Fruit fly (Drosophila melanogaster) whole organism, prepupa: ENCODE data around the gene Tpr2.

Experiments used
- Blimp-1 ChIP-seq: fragments of 200-800 bp; sonication (Bioruptor generic); optimal IDR thresholded peaks from 3 replicates; lab custom pipeline; 2017; ENCODE audit warnings: missing biosample characterization, missing genetic modification characterization, mild to moderate bottlenecking, moderate library complexity, missing genetic modification reagents
- CG10669 ChIP-seq: fragments of 200-800 bp; sonication (Bioruptor generic); optimal IDR thresholded peaks from 3 replicates; lab custom pipeline; 2018; ENCODE audit warnings: missing biosample characterization, mild to moderate bottlenecking, missing genetic modification characterization, moderate library complexity
- CG11294 ChIP-seq: fragments of 200-800 bp; sonication (Bioruptor generic); IDR thresholded peaks from 2 replicates; pipeline ENCODE4 v1.3.6; 2022; ENCODE audit warnings: missing biosample characterization, missing genetic modification characterization
- CG11762 ChIP-seq: fragments of 200-800 bp; sonication (Bioruptor generic); optimal IDR thresholded peaks from 3 replicates; lab custom pipeline; 2016; ENCODE audit warnings: missing biosample characterization, missing genetic modification characterization; ENCODE audit not compliant: insufficient read depth
- CG11902 ChIP-seq: fragments of 200-800 bp; sonication (Bioruptor generic); optimal IDR thresholded peaks from 3 replicates; lab custom pipeline; 2016; ENCODE audit warnings: missing biosample characterization, missing genetic modification characterization
- CG15336 ChIP-seq: fragments of 200-800 bp; sonication (Bioruptor generic); IDR thresholded peaks from 2 replicates; pipeline ENCODE4 v1.3.6; 2022; ENCODE audit warnings: missing biosample characterization, missing genetic modification characterization
- CG1621 ChIP-seq: fragments of 200-800 bp; sonication (Bioruptor generic); optimal IDR thresholded peaks from 3 replicates; lab custom pipeline; 2018; ENCODE audit warnings: missing biosample characterization, mild to moderate bottlenecking, missing genetic modification characterization
- CG16779 ChIP-seq: fragments of 200-800 bp; sonication (Bioruptor generic); optimal IDR thresholded peaks from 3 replicates; lab custom pipeline; 2017; ENCODE audit warnings: missing biosample characterization, mild to moderate bottlenecking, missing genetic modification characterization
- CG31627 ChIP-seq: fragments of 200-800 bp; sonication (Bioruptor generic); optimal IDR thresholded peaks from 3 replicates; lab custom pipeline; 2016; ENCODE audit warnings: missing biosample characterization, missing genetic modification characterization
- CG32006 ChIP-seq: fragments of 200-800 bp; sonication (Bioruptor generic); optimal IDR thresholded peaks from 3 replicates; lab custom pipeline; 2017; ENCODE audit warnings: missing biosample characterization, mild to moderate bottlenecking, missing genetic modification characterization
- CG34406 ChIP-seq: fragments of 200-800 bp; sonication (Bioruptor generic); optimal IDR thresholded peaks from 3 replicates; lab custom pipeline; 2016; ENCODE audit warnings: missing biosample characterization, missing genetic modification characterization
- CG3919 ChIP-seq: fragments of 200-800 bp; sonication (Bioruptor generic); optimal IDR thresholded peaks from 3 replicates; lab custom pipeline; 2016; ENCODE audit warnings: missing biosample characterization, missing genetic modification characterization
- CG4318 ChIP-seq: fragments of 200-800 bp; sonication (Bioruptor generic); optimal IDR thresholded peaks from 3 replicates; lab custom pipeline; 2017; ENCODE audit warnings: missing biosample characterization, mild to moderate bottlenecking, missing genetic modification characterization
- CG6163 ChIP-seq: fragments of 200-800 bp; sonication (Bioruptor generic); IDR thresholded peaks from 3 replicates; pipeline ENCODE4 v1.3.6; 2022; ENCODE audit warnings: missing biosample characterization, missing genetic modification characterization
- CG6276 ChIP-seq: fragments of 200-800 bp; sonication (Bioruptor generic); optimal IDR thresholded peaks from 2 replicates; lab custom pipeline; 2017; ENCODE audit warnings: missing biosample characterization, mild to moderate bottlenecking, missing genetic modification characterization
- CG6808 ChIP-seq: fragments of 200-800 bp; sonication (Bioruptor generic); optimal IDR thresholded peaks from 3 replicates; lab custom pipeline; 2017; ENCODE audit warnings: missing biosample characterization, missing genetic modification characterization, mild to moderate bottlenecking, moderate library complexity, missing genetic modification reagents
- CG7368 ChIP-seq: fragments of 200-800 bp; sonication (Bioruptor generic); optimal IDR thresholded peaks from 3 replicates; lab custom pipeline; 2016; ENCODE audit warnings: missing biosample characterization, missing genetic modification characterization
- CG8119 ChIP-seq: fragments of 200-800 bp; sonication (Bioruptor generic); IDR thresholded peaks from 3 replicates; pipeline ENCODE4 v1.3.6; 2022; ENCODE audit warnings: missing biosample characterization, missing genetic modification characterization
- CG8632 ChIP-seq: fragments of 200-800 bp; sonication (Bioruptor generic); optimal IDR thresholded peaks from 3 replicates; lab custom pipeline; 2016; ENCODE audit warnings: missing biosample characterization, missing genetic modification characterization
- CG9139 ChIP-seq: fragments of 200-800 bp; sonication (Bioruptor generic); optimal IDR thresholded peaks from 3 replicates; lab custom pipeline; 2017; ENCODE audit warnings: missing biosample characterization, mild to moderate bottlenecking, missing genetic modification characterization
- Eip75B ChIP-seq: fragments of 200-800 bp; sonication (Bioruptor generic); optimal IDR thresholded peaks from 3 replicates; lab custom pipeline; 2016; ENCODE audit warnings: missing biosample characterization, missing genetic modification characterization
- Eip93F ChIP-seq: fragments of 200-800 bp; sonication (Bioruptor generic); optimal IDR thresholded peaks from 2 replicates; lab custom pipeline; 2016; ENCODE audit warnings: missing biosample characterization, mild to moderate bottlenecking, missing genetic modification characterization
- Ets21C ChIP-seq: fragments of 200-800 bp; sonication (Bioruptor generic); optimal IDR thresholded peaks from 3 replicates; lab custom pipeline; 2016; ENCODE audit warnings: missing biosample characterization, missing genetic modification characterization
- Ets96B ChIP-seq: fragments of 200-800 bp; optimal IDR thresholded peaks from 2 replicates; lab custom pipeline; 2019; ENCODE audit warnings: missing biosample characterization, mild to moderate bottlenecking, missing genetic modification characterization, moderate library complexity
- Gug ChIP-seq: fragments of 200-800 bp; sonication (Bioruptor generic); IDR thresholded peaks from 2 replicates; pipeline ENCODE4 v1.3.6; 2022; ENCODE audit warnings: missing biosample characterization, missing genetic modification characterization
- Hr38 ChIP-seq: sonication (Bioruptor generic); optimal IDR thresholded peaks from 2 replicates; lab custom pipeline; 2016; ENCODE audit warnings: missing biosample characterization, missing genetic modification characterization
- Hr39 ChIP-seq: fragments of 200-800 bp; sonication (Bioruptor generic); optimal IDR thresholded peaks from 2 replicates; lab custom pipeline; 2016; ENCODE audit warnings: missing biosample characterization, missing genetic modification characterization
- Lpt ChIP-seq: fragments of 200-800 bp; sonication (Bioruptor generic); optimal IDR thresholded peaks from 3 replicates; lab custom pipeline; 2016; ENCODE audit warnings: missing biosample characterization, missing genetic modification characterization
- Met ChIP-seq: fragments of 200-800 bp; sonication (Bioruptor generic); optimal IDR thresholded peaks from 3 replicates; lab custom pipeline; 2016; ENCODE audit warnings: missing biosample characterization, missing genetic modification characterization
- OdsH ChIP-seq: fragments of 200-800 bp; sonication (Bioruptor generic); optimal IDR thresholded peaks from 3 replicates; lab custom pipeline; 2016; ENCODE audit warnings: missing biosample characterization, missing genetic modification characterization
- Smox ChIP-seq: fragments of 200-800 bp; sonication (Bioruptor generic); optimal IDR thresholded peaks from 3 replicates; lab custom pipeline; 2016; ENCODE audit warnings: missing biosample characterization, missing genetic modification characterization
- Sox102F ChIP-seq: fragments of 200-800 bp; sonication (Bioruptor generic); optimal IDR thresholded peaks from 2 replicates; lab custom pipeline; 2016; ENCODE audit warnings: missing biosample characterization, mild to moderate bottlenecking, missing genetic modification characterization
- Sox15 ChIP-seq: fragments of 200-800 bp; sonication (Bioruptor generic); optimal IDR thresholded peaks from 3 replicates; lab custom pipeline; 2016; ENCODE audit warnings: missing biosample characterization, missing genetic modification characterization
- achi ChIP-seq: fragments of 200-800 bp; sonication (Bioruptor generic); optimal IDR thresholded peaks from 3 replicates; lab custom pipeline; 2016; ENCODE audit warnings: missing biosample characterization, missing genetic modification characterization
- dac ChIP-seq: fragments of 200-800 bp; sonication (Bioruptor generic); optimal IDR thresholded peaks from 2 replicates; lab custom pipeline; 2017; ENCODE audit warnings: missing biosample characterization, mild to moderate bottlenecking, missing genetic modification characterization
- dsx ChIP-seq: fragments of 200-800 bp; optimal IDR thresholded peaks from 3 replicates; lab custom pipeline; 2019; ENCODE audit warnings: missing biosample characterization, mild to moderate bottlenecking, missing genetic modification characterization, moderate library complexity; ENCODE audit not compliant: poor library complexity, severe bottlenecking
- eg ChIP-seq: fragments of 200-800 bp; sonication (Bioruptor generic); IDR thresholded peaks from 3 replicates; pipeline ENCODE4 v1.3.6; 2022; ENCODE audit warnings: missing biosample characterization, missing genetic modification characterization
- esn ChIP-seq: fragments of 200-800 bp; sonication (Bioruptor generic); optimal IDR thresholded peaks from 2 replicates; lab custom pipeline; 2016; ENCODE audit warnings: missing biosample characterization, mild to moderate bottlenecking, missing genetic modification characterization, moderate library complexity
- fd85E ChIP-seq: fragments of 200-800 bp; sonication (Bioruptor generic); optimal IDR thresholded peaks from 3 replicates; lab custom pipeline; 2016; ENCODE audit warnings: missing biosample characterization, missing genetic modification characterization
- fkh ChIP-seq: fragments of 200-800 bp; sonication (Bioruptor generic); optimal IDR thresholded peaks from 3 replicates; lab custom pipeline; 2017; ENCODE audit warnings: missing biosample characterization, mild to moderate bottlenecking, missing genetic modification characterization, moderate library complexity
- lz ChIP-seq: fragments of 200-800 bp; sonication (Bioruptor generic); optimal IDR thresholded peaks from 3 replicates; lab custom pipeline; 2016; ENCODE audit warnings: missing biosample characterization, missing genetic modification characterization
- net ChIP-seq: fragments of 200-800 bp; sonication (Bioruptor generic); optimal IDR thresholded peaks from 3 replicates; lab custom pipeline; 2016; ENCODE audit warnings: missing biosample characterization, missing genetic modification characterization
- pdm3 ChIP-seq: fragments of 200-800 bp; sonication (Bioruptor generic); optimal IDR thresholded peaks from 3 replicates; lab custom pipeline; 2016; ENCODE audit warnings: missing biosample characterization, missing genetic modification characterization
- svp ChIP-seq: fragments of 200-800 bp; sonication (Bioruptor generic); peaks from one replicate; lab custom pipeline; 2016; ENCODE audit warnings: missing biosample characterization, missing genetic modification characterization

Gene Tpr2

dm6 chr2L:16542997-16543593 is 51.8 kb downstream of the Tpr2 start (continued):
- TF ChIP-seq CG11762 (GFP tag; lab: Kevin White, UChicago) (peak; percentile 55), CG11902 (GFP tag; lab: Kevin White, UChicago) (no peak), achi (GFP tag; lab: Kevin White, UChicago) (peak; percentile 73), CG1621 (tag; lab: Kevin White, UChicago) (peak; percentile 68), Sox15 (peak; percentile 22), CG7368 (peak; percentile 65), Eip75B (GFP tag; lab: Kevin White, UChicago) (peak; percentile 81), Met (GFP tag; lab: Kevin White, UChicago) (peak; percentile 89), Sox102F (GFP tag; lab: Kevin White, UChicago) (peak; percentile 74), Eip93F (no peak), CG15336 (GFP tag; lab: Robert Waterston, UW) (no peak), net (GFP tag; lab: Kevin White, UChicago) (peak; percentile 75), fd85E (peak; percentile 74), svp (GFP tag; lab: Kevin White, UChicago) (no peak), CG6276 (peak; percentile 18), CG3919 (GFP tag; lab: Kevin White, UChicago) (no peak), Ets21C (GFP tag; lab: Kevin White, UChicago) (peak; percentile 62), Smox (GFP tag; lab: Kevin White, UChicago) (peak; percentile 66)

DNA sequence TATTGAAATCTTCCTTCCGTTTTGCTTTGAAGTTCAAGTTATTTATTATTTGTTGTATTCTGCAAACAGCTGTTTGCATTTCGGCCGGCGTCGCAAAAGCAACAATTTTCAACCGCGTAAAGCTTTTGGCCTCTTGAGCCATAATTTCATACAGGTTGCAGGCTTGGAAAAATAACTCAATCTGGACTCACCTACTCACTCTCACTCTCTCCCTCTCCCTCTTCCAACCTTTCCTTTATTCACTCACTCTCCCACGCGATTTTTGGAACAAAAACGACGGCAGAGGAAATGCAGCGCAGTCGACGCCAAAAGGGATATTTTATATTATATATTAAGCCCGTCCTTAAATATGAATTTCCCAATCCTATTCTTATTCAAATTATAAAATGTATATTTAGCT is 52.6 kb downstream of the Tpr2 start:
- no peak for TF ChIP-seq Ets96B
- no peak for TF ChIP-seq achi (GFP tag; lab: Kevin White, UChicago)
- TF ChIP-seq CG1621 (tag; lab: Kevin White, UChicago): no peak
- TF ChIP-seq Sox102F (GFP tag; lab: Kevin White, UChicago): no peak
- TF ChIP-seq, all 60 proteins: peak for 0

DNA sequence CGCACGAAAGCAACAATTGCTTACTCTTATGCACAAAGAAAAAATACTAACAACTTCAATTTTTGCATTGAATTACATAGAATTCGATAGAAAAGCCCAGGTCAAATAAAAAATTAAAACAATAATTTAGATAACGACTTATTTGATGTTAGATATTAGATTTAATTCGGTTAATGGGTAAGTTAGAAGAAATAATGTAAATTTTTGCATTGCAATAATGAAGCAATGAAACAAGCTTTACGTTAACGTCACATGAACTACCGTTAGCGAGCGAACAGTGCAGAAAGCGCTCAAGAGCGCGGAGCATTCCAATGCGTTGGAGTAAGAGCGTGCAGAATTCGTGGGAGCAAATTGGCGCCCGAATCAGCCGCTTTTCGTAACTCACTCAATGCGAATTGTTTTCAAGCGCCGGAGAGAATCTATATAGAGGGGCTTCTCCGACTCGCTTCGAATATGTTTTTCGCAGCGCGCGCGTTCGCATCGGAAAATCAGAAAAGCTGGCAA is 53.3 kb downstream of the Tpr2 start, which contains the start of gene mtgo:
Gene mtgo, plus strand, starts transcription at position 454 of the 504 bp plus-strand sequence.
- TF ChIP-seq achi (GFP tag; lab: Kevin White, UChicago): peak; percentile 42
- TF ChIP-seq Gug (GFP tag; lab: Robert Waterston, UW): peak; percentile 78
- peak; percentile 1 for TF ChIP-seq CG16779 (tag; lab: Kevin White, UChicago)
- TF ChIP-seq svp (GFP tag; lab: Kevin White, UChicago): peak; percentile 18
- TF ChIP-seq CG11294: peak; percentile 69
- peak; percentile 25 for TF ChIP-seq CG34406 (GFP tag; lab: Kevin White, UChicago)
- TF ChIP-seq CG9139 (GFP tag; lab: Kevin White, UChicago): no peak
- peak; percentile 56; the same call in 1 of the 3 replicates for TF ChIP-seq CG6163 (GFP tag; lab: Robert Waterston, UW)
- peak; percentile 48 for TF ChIP-seq Eip75B (GFP tag; lab: Kevin White, UChicago)
- peak; percentile 24 for TF ChIP-seq dac (GFP tag; lab: Kevin White, UChicago)
- TF ChIP-seq CG6276: peak; percentile 85
- no peak for TF ChIP-seq Hr38 (GFP tag; lab: Kevin White, UChicago)
- TF ChIP-seq fd85E: peak; percentile 23
- peak; percentile 72 for TF ChIP-seq CG8119 (GFP tag; lab: Robert Waterston, UW)
- peak; percentile 28 for TF ChIP-seq CG8632 (GFP tag; lab: Kevin White, UChicago)
- TF ChIP-seq CG6808: peak; percentile 63
- TF ChIP-seq CG32006 (GFP tag; lab: Kevin White, UChicago): peak; percentile 83
- TF ChIP-seq Hr39 (GFP tag; lab: Kevin White, UChicago): peak; percentile 3
- peak; percentile 14 for TF ChIP-seq lz (GFP tag; lab: Kevin White, UChicago)
- TF ChIP-seq fkh (GFP tag; lab: Kevin White, UChicago): no peak
- peak; percentile 75 for TF ChIP-seq CG11762 (GFP tag; lab: Kevin White, UChicago)
- peak; percentile 21 for TF ChIP-seq CG31627 (GFP tag; lab: Kevin White, UChicago)
- TF ChIP-seq Lpt (GFP tag; lab: Kevin White, UChicago): peak; percentile 67
- peak; percentile 61 for TF ChIP-seq pdm3 (GFP tag; lab: Kevin White, UChicago)
- TF ChIP-seq Smox (GFP tag; lab: Kevin White, UChicago): no peak
- no peak for TF ChIP-seq dsx (GFP tag; lab: Kevin White, UChicago)
- no peak for TF ChIP-seq Sox102F (GFP tag; lab: Kevin White, UChicago)
- no peak for TF ChIP-seq Ets96B
- peak; percentile 67 for TF ChIP-seq OdsH (GFP tag; lab: Kevin White, UChicago)
- TF ChIP-seq CG11902 (GFP tag; lab: Kevin White, UChicago): no peak
- peak; percentile 45 for TF ChIP-seq esn (GFP tag; lab: Kevin White, UChicago)
- peak; percentile 84 for TF ChIP-seq eg (GFP tag; lab: Robert Waterston, UW)
- TF ChIP-seq Eip93F: no peak
- TF ChIP-seq Blimp-1 (GFP tag; lab: Kevin White, UChicago): peak; percentile 32
- peak; percentile 59 for TF ChIP-seq CG10669 (GFP tag; lab: Kevin White, UChicago)
- TF ChIP-seq CG15336 (GFP tag; lab: Robert Waterston, UW): peak; percentile 79
- no peak for TF ChIP-seq Sox15
- peak; percentile 71 for TF ChIP-seq CG4318
- peak; percentile 56 for TF ChIP-seq Met (GFP tag; lab: Kevin White, UChicago)
